Worm (Caenorhabditis elegans): ENCODE results near the gene F44B9.9.

DNA sequence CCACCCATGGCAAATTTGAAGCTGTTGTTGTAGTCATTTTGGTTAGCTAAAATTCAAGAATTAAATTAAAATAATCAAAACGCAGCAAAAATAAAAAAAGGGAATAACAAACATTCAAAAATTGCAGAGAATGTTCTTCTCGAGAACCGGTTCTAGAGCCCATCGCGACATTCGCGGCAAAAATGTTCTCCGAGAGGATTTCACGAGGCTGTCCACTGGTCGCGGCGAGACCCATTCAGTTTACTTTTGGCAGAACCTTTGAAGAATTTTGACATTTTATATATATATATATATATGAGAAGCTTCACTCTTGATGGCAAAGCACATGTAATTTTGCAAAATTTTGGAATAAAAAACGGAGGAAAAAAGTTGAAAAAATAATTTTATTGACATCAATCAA is 1.4 kb downstream of the F44B9.9 start, which contains the start of gene F44B9.8:
- no peak for TF ChIP-seq somi-1 (GFP tag; optimal IDR thresholded peaks at IDR 0.05)
- TF ChIP-seq snpc-4 (GFP tag; optimal IDR thresholded peaks at IDR 0.05) = no peak
- TF ChIP-seq snpc-4 (tag; optimal IDR thresholded peaks at IDR 0.05) = no peak
- no peak for TF ChIP-seq tlf-1 (GFP tag; optimal IDR thresholded peaks at IDR 0.05)
- TF ChIP-seq ceh-40 (GFP tag; IDR thresholded peaks at IDR 0.05) = no peak
- TF ChIP-seq bed-2 (GFP tag; IDR thresholded peaks at IDR 0.05) = no peak
- no peak for TF ChIP-seq nhr-179 (tag; optimal IDR thresholded peaks at IDR 0.05)
- no peak for TF ChIP-seq ztf-18 (tag; optimal IDR thresholded peaks at IDR 0.05)
- TF ChIP-seq unc-62 (GFP tag; optimal IDR thresholded peaks at IDR 0.05) = no peak
- no peak for TF ChIP-seq ztf-3 (GFP tag; optimal IDR thresholded peaks at IDR 0.05)
- no peak for TF ChIP-seq mel-28 (tag; optimal IDR thresholded peaks at IDR 0.05; ENCODE audit: borderline replicate concordance)
- TF ChIP-seq madf-6 (GFP tag; IDR thresholded peaks at IDR 0.05) = peak; percentile 62; the same call in 1 of the 2 replicates
- TF ChIP-seq zim-3 (tag; optimal IDR thresholded peaks at IDR 0.05) = no peak
- TF ChIP-seq lin-35 (GFP tag; optimal IDR thresholded peaks at IDR 0.05) = no peak
